Fruit fly (Drosophila melanogaster) whole organism, embryonic: Measurements from ENCODE around the gene RpLP1.
A peak's percentile ranks its signal among the peaks of the same experiment; 100 is the strongest.

Source experiments
- ATbp ChIP-seq: fragments of 200-800 bp; sonication (Bioruptor generic); optimal IDR thresholded peaks from 2 replicates; lab custom pipeline; 2017; ENCODE audit warnings: missing biosample characterization, mild to moderate bottlenecking, missing genetic modification characterization, missing genetic modification reagents
- Adf1 ChIP-seq: fragments of 200-800 bp; sonication (Bioruptor generic); IDR thresholded peaks from 2 replicates; pipeline ENCODE4 v1.3.6; 2022; ENCODE audit warnings: missing biosample characterization, missing genetic modification characterization
- Awh ChIP-seq: fragments of 200-800 bp; sonication (Bioruptor generic); IDR thresholded peaks from 2 replicates; pipeline ENCODE4, ENCODE4 v1.3.6; 2022; ENCODE audit warnings: missing biosample characterization, missing genetic modification characterization
- CG10321 ChIP-seq: fragments of 200-800 bp; sonication (Bioruptor generic); IDR thresholded peaks from 2 replicates; pipeline ENCODE4 v1.3.6; 2022; ENCODE audit warnings: missing biosample characterization, missing genetic modification characterization
- CG12071 ChIP-seq: fragments of 200-800 bp; sonication (Bioruptor generic); optimal IDR thresholded peaks from 3 replicates; lab custom pipeline; 2018; ENCODE audit warnings: missing biosample characterization, mild to moderate bottlenecking, missing genetic modification characterization
- CG12391 ChIP-seq: fragments of 200-800 bp; sonication (Bioruptor generic); optimal IDR thresholded peaks from 3 replicates; lab custom pipeline; 2018; ENCODE audit warnings: missing biosample characterization, mild to moderate bottlenecking, missing genetic modification characterization, moderate library complexity
- CG1529 ChIP-seq: fragments of 200-800 bp; sonication (Bioruptor generic); optimal IDR thresholded peaks from 3 replicates; lab custom pipeline; 2018; ENCODE audit warnings: missing biosample characterization, missing genetic modification characterization
- CG15601 ChIP-seq: fragments of 200-800 bp; sonication (Bioruptor generic); optimal IDR thresholded peaks from 3 replicates; lab custom pipeline; 2019; ENCODE audit warnings: missing biosample characterization, mild to moderate bottlenecking, missing genetic modification characterization, moderate library complexity
- CG1603 ChIP-seq: fragments of 200-800 bp; sonication (Bioruptor generic); optimal IDR thresholded peaks from 2 replicates; lab custom pipeline; 2019; ENCODE audit warnings: missing biosample characterization, mild to moderate bottlenecking, missing genetic modification characterization, moderate library complexity
- CG17802 ChIP-seq: fragments of 200-800 bp; sonication (Bioruptor generic); optimal IDR thresholded peaks from 2 replicates; lab custom pipeline; 2018; ENCODE audit warnings: missing biosample characterization, mild to moderate bottlenecking, missing genetic modification characterization, moderate library complexity
- CG1832 ChIP-seq: fragments of 200-800 bp; sonication (Bioruptor generic); optimal IDR thresholded peaks from 2 replicates; lab custom pipeline; 2017; ENCODE audit warnings: missing biosample characterization, mild to moderate bottlenecking, missing genetic modification characterization, inconsistent platforms
- CG2116 ChIP-seq: fragments of 200-800 bp; sonication (Bioruptor generic); optimal IDR thresholded peaks from 3 replicates; lab custom pipeline; 2018; ENCODE audit warnings: missing biosample characterization, mild to moderate bottlenecking, missing genetic modification characterization
- CG33213 ChIP-seq: fragments of 200-800 bp; sonication (Bioruptor generic); optimal IDR thresholded peaks from 3 replicates; lab custom pipeline; 2016; ENCODE audit warnings: missing biosample characterization, missing genetic modification characterization
- CG3407 ChIP-seq: fragments of 200-800 bp; sonication (Bioruptor generic); optimal IDR thresholded peaks from 2 replicates; lab custom pipeline; 2018; ENCODE audit warnings: missing biosample characterization, mild to moderate bottlenecking, missing genetic modification characterization
- CG4360 ChIP-seq: fragments of 200-800 bp; sonication (Bioruptor generic); IDR thresholded peaks from 2 replicates; pipeline ENCODE4 v1.3.6; 2022; ENCODE audit warnings: missing biosample characterization, missing genetic modification characterization
- CG5180 ChIP-seq: fragments of 200-800 bp; sonication (Bioruptor generic); optimal IDR thresholded peaks from 3 replicates; lab custom pipeline; 2017; ENCODE audit warnings: missing biosample characterization, missing genetic modification characterization, mild to moderate bottlenecking, moderate library complexity, missing genetic modification reagents
- CG6813 ChIP-seq: fragments of 200-800 bp; sonication (Bioruptor generic); optimal IDR thresholded peaks from 2 replicates; lab custom pipeline; 2017; ENCODE audit warnings: missing biosample characterization, missing genetic modification characterization, mild to moderate bottlenecking, moderate library complexity, missing genetic modification reagents
- CG6854 ChIP-seq: fragments of 200-800 bp; sonication (Bioruptor generic); optimal IDR thresholded peaks from 3 replicates; lab custom pipeline; 2017; ENCODE audit warnings: missing biosample characterization, mild to moderate bottlenecking, missing genetic modification characterization
- CG8478 ChIP-seq: fragments of >200 bp; optimal IDR thresholded peaks from 2 replicates; lab custom pipeline; 2018
- CG9727 ChIP-seq: fragments of 200-800 bp; sonication (Bioruptor generic); optimal IDR thresholded peaks from 3 replicates; lab custom pipeline; 2017; ENCODE audit warnings: missing biosample characterization, mild to moderate bottlenecking, missing genetic modification characterization
- CG9817 ChIP-seq: fragments of 200-800 bp; sonication (Bioruptor generic); optimal IDR thresholded peaks from 2 replicates; lab custom pipeline; 2018; ENCODE audit warnings: missing biosample characterization, mild to moderate bottlenecking, missing genetic modification characterization, moderate library complexity
- D19A ChIP-seq: fragments of 200-800 bp; optimal IDR thresholded peaks from 3 replicates; lab custom pipeline; 2019; ENCODE audit warnings: missing biosample characterization, mild to moderate bottlenecking, missing genetic modification characterization, moderate library complexity
- Dll ChIP-seq: fragments of 200-800 bp; sonication (Bioruptor generic); IDR thresholded peaks from 4 replicates; pipeline ENCODE4 v1.3.6; 2022; ENCODE audit warnings: missing biosample characterization, missing genetic modification characterization; ENCODE audit not compliant: partially characterized antibody
- HHEX ChIP-seq: fragments of 200-800 bp; sonication (Bioruptor generic); optimal IDR thresholded peaks from 3 replicates; lab custom pipeline; 2017; ENCODE audit warnings: missing biosample characterization, mild to moderate bottlenecking, missing genetic modification characterization, missing genetic modification reagents
- HLH54F ChIP-seq: fragments of 200-800 bp; sonication (Bioruptor generic); optimal IDR thresholded peaks from 3 replicates; lab custom pipeline; 2016; ENCODE audit warnings: missing biosample characterization, missing genetic modification characterization
- Mad ChIP-seq: fragments of 200-800 bp; sonication (Bioruptor generic); optimal IDR thresholded peaks from 2 replicates; lab custom pipeline; 2016; ENCODE audit warnings: missing biosample characterization, missing genetic modification characterization
- NfI ChIP-seq: fragments of 200-800 bp; sonication (Bioruptor generic); optimal IDR thresholded peaks from 3 replicates; lab custom pipeline; 2018; ENCODE audit warnings: missing biosample characterization, mild to moderate bottlenecking, missing genetic modification characterization, moderate library complexity
- PHDP ChIP-seq: fragments of 200-800 bp; sonication (Bioruptor generic); optimal IDR thresholded peaks from 3 replicates; lab custom pipeline; 2018; ENCODE audit warnings: missing biosample characterization, mild to moderate bottlenecking, missing genetic modification characterization, moderate library complexity
- Sry-β ChIP-seq: fragments of 200-800 bp; sonication (Bioruptor generic); optimal IDR thresholded peaks from 2 replicates; lab custom pipeline; 2018; ENCODE audit warnings: missing biosample characterization, mild to moderate bottlenecking, missing genetic modification characterization, moderate library complexity
- bab2 ChIP-seq: fragments of 200-800 bp; sonication (Bioruptor generic); optimal IDR thresholded peaks from 2 replicates; lab custom pipeline; 2016; ENCODE audit warnings: missing biosample characterization, missing genetic modification characterization
- chm ChIP-seq: fragments of 200-800 bp; sonication (Bioruptor generic); IDR thresholded peaks from 2 replicates; pipeline ENCODE4 v1.3.6; 2022; ENCODE audit warnings: missing biosample characterization, missing genetic modification characterization
- danr ChIP-seq: fragments of 200-800 bp; sonication (Bioruptor generic); IDR thresholded peaks from 2 replicates; pipeline ENCODE4 v1.3.6; 2022; ENCODE audit warnings: missing biosample characterization, missing genetic modification characterization
- dimm ChIP-seq: fragments of 200-800 bp; sonication (Bioruptor generic); IDR thresholded peaks from 2 replicates; pipeline ENCODE4 v1.3.6; 2022; ENCODE audit warnings: missing biosample characterization, missing genetic modification characterization
- en ChIP-seq: fragments of 200-800 bp; sonication (Bioruptor generic); optimal IDR thresholded peaks from 2 replicates; lab custom pipeline; 2016; ENCODE audit warnings: missing biosample characterization, missing genetic modification characterization
- eve ChIP-seq, 2 experiments: fragments of >200 bp; optimal IDR thresholded peaks; 2 replicates each; lab custom pipeline; 2017; ENCODE audit warnings: missing biosample characterization in 2 of 2, missing genetic modification characterization in 2 of 2
- ftz-f1 ChIP-seq: fragments of 200-800 bp; sonication (Bioruptor generic); optimal IDR thresholded peaks from 2 replicates; lab custom pipeline; 2016; ENCODE audit warnings: missing biosample characterization, missing genetic modification characterization
- gsb-n ChIP-seq: fragments of 200-800 bp; sonication (Bioruptor generic); optimal IDR thresholded peaks from 3 replicates; lab custom pipeline; 2018; ENCODE audit warnings: missing biosample characterization, mild to moderate bottlenecking, missing genetic modification characterization
- knrl ChIP-seq: fragments of 200-800 bp; sonication (Bioruptor generic); IDR thresholded peaks from 3 replicates; pipeline ENCODE4 v1.3.6; 2022; ENCODE audit warnings: missing biosample characterization, missing genetic modification characterization; ENCODE audit not compliant: partially characterized antibody
- lilli ChIP-seq: fragments of 200-800 bp; sonication (Bioruptor generic); optimal IDR thresholded peaks from 3 replicates; lab custom pipeline; 2016; ENCODE audit warnings: missing biosample characterization, missing genetic modification characterization
- lola ChIP-seq, 3 experiments: fragments of >200 bp in 2 of 3; fragments of 200-800 bp in 1 of 3; sonication (Bioruptor generic) in 1 of 3; optimal IDR thresholded peaks; 2 replicates each; lab custom pipeline; 2017 to 2019; ENCODE audit warnings: missing biosample characterization in 3 of 3, missing genetic modification characterization in 3 of 3, mild to moderate bottlenecking in 1 of 3, moderate library complexity in 1 of 3
- nau ChIP-seq: fragments of 200-800 bp; sonication (Bioruptor generic); optimal IDR thresholded peaks from 3 replicates; lab custom pipeline; 2017; ENCODE audit warnings: missing biosample characterization, mild to moderate bottlenecking, missing genetic modification characterization, missing genetic modification reagents
- odd ChIP-seq: fragments of 200-800 bp; sonication (Bioruptor generic); optimal IDR thresholded peaks from 2 replicates; lab custom pipeline; 2017; ENCODE audit warnings: missing biosample characterization, mild to moderate bottlenecking, missing genetic modification characterization
- peb ChIP-seq: fragments of 200-800 bp; sonication (Bioruptor generic); IDR thresholded peaks from 2 replicates; pipeline ENCODE4 v1.3.6; 2022; ENCODE audit warnings: missing biosample characterization, missing genetic modification characterization
- pita ChIP-seq: fragments of 200-800 bp; sonication (Bioruptor generic); optimal IDR thresholded peaks from 2 replicates; lab custom pipeline; 2017; ENCODE audit warnings: missing biosample characterization, mild to moderate bottlenecking, missing genetic modification characterization
- row ChIP-seq: fragments of 200-800 bp; sonication (Bioruptor generic); IDR thresholded peaks from 3 replicates; pipeline ENCODE4 v1.3.6; 2022; ENCODE audit warnings: missing biosample characterization, missing genetic modification characterization
- run ChIP-seq: fragments of 200-800 bp; sonication (Bioruptor generic); optimal IDR thresholded peaks from 3 replicates; lab custom pipeline; 2018; ENCODE audit warnings: missing biosample characterization, mild to moderate bottlenecking, missing genetic modification characterization
- sna ChIP-seq: fragments of 200-800 bp; sonication (Bioruptor generic); IDR thresholded peaks from 2 replicates; pipeline ENCODE4 v1.3.6; 2022; ENCODE audit warnings: missing biosample characterization, missing genetic modification characterization; ENCODE audit not compliant: partially characterized antibody
- tx ChIP-seq: fragments of 200-800 bp; sonication (Bioruptor generic); optimal IDR thresholded peaks from 2 replicates; lab custom pipeline; 2016; ENCODE audit warnings: missing biosample characterization, missing genetic modification characterization
- wdn ChIP-seq: fragments of 200-800 bp; sonication (Bioruptor generic); IDR thresholded peaks from 2 replicates; pipeline ENCODE4 v1.3.6; 2022; ENCODE audit warnings: missing biosample characterization, missing genetic modification characterization

The RpLP1 gene

DNA sequence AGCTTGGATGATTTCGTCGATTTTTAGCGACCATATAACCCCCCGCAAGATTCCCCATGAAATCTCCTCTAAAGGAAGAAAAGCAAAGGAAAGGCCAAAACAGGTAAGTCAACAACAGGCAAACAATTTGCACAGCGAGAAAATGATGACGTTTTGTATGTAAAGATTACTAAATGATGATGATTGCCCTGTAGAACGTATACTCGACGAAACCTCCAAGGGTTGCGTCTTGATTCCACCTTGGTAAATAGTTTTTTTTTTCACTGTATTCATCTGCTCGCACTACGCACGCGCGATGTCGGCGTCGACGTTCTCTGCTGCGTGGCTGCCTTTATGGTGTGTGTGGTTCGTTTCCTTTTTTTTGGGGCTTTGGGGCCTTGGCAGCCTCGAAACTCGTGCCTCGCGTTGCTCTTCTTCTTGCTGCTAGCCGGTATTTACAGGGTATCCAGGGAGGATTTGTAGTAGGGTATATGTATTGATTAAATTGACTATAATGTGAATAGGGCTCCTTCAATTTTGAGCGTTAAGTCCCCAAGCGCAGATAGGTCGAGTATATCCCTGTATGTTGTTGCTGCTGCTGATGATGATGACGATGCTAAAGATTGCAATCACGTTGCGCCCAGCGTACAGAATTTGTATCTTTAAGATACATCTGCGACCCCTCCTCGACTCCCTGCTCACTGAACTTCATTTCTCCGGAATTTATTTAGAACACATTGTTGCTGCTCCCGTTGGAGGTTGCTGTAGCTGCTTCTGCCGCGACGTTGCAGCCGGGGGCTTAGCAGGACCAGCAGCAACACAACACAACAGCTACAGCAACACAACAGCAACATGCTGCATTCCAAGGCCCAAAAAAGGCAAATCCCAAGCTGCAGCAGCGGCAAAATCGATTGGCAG is 7.8 kb downstream of the RpLP1 start (continued):
- TF ChIP-seq lola (GFP tag; optimal IDR thresholded peaks at IDR 0.05; lab: Kevin White, UChicago) (no peak), row (GFP tag; lab: Robert Waterston, UW) (peak; percentile 55; the same call in 2 of the 3 replicates), CG9817 (tag; lab: Kevin White, UChicago) (no peak), dimm (GFP tag; lab: Robert Waterston, UW) (no peak), HHEX (GFP tag; lab: Kevin White, UChicago) (no peak), CG5180 (GFP tag; lab: Kevin White, UChicago) (no peak), CG3407 (no peak), pita (GFP tag; lab: Kevin White, UChicago) (no peak), Dll (GFP tag; lab: Robert Waterston, UW) (no peak), CG1603 (tag; lab: Kevin White, UChicago) (peak; percentile 41), peb (peak; percentile 26; the same call in 1 of the 2 replicates), CG12071 (GFP tag; lab: Kevin White, UChicago) (no peak), Adf1 (GFP tag; lab: Robert Waterston, UW) (peak; percentile 28; the same call in 1 of the 2 replicates), odd (GFP tag; lab: Kevin White, UChicago) (no peak), gsb-n (tag; lab: Kevin White, UChicago) (no peak), CG6854 (GFP tag; lab: Kevin White, UChicago) (no peak), wdn (GFP tag; lab: Robert Waterston, UW) (no peak), Mad (no peak), ftz-f1 (GFP tag; lab: Kevin White, UChicago) (no peak), ATbp (GFP tag; lab: Kevin White, UChicago) (peak; percentile 28), CG1529 (no peak), D19A (tag; lab: Kevin White, UChicago) (no peak), tx (GFP tag; lab: Kevin White, UChicago) (no peak), HLH54F (GFP tag; lab: Kevin White, UChicago) (no peak), PHDP (tag; lab: Kevin White, UChicago) (no peak), CG8478 (no peak), en (GFP tag; lab: Kevin White, UChicago) (no peak), sna (GFP tag; lab: Robert Waterston, UW) (no peak), CG1832 (GFP tag; lab: Kevin White, UChicago) (no peak), CG9727 (GFP tag; lab: Kevin White, UChicago) (peak; percentile 21), CG12391 (tag; lab: Kevin White, UChicago) (peak; percentile 16), CG10321 (GFP tag; lab: Robert Waterston, UW) (no peak), Awh (GFP tag; lab: Robert Waterston, UW) (no peak), NfI (no peak), CG15601 (no peak), CG2116 (no peak), run (tag; lab: Kevin White, UChicago) (no peak), Sry-β (GFP tag; lab: Kevin White, UChicago) (no peak), danr (GFP tag; lab: Robert Waterston, UW) (no peak), CG4360 (GFP tag; lab: Robert Waterston, UW) (no peak), nau (GFP tag; lab: Kevin White, UChicago) (no peak), CG17802 (tag; lab: Kevin White, UChicago) (no peak), CG33213 (GFP tag; lab: Kevin White, UChicago) (no peak), eve (GFP tag; optimal IDR thresholded peaks at IDR 0.05; lab: Kevin White, UChicago) (no peak), chm (GFP tag; lab: Robert Waterston, UW) (peak; percentile 24; the same call in 1 of the 2 replicates), knrl (GFP tag; lab: Robert Waterston, UW) (no peak), CG6813 (GFP tag; lab: Kevin White, UChicago) (peak; percentile 16), bab2 (no peak), lilli (peak; percentile 6)
